Worm (Caenorhabditis elegans) whole organism, early embryonic: ENCODE data around the gene phy-2.

Source experiments
- B0310.2 ChIP-seq: sonication (generic microtip); optimal IDR thresholded peaks from 2 replicates; lab custom pipeline; 2016; ENCODE audit warnings: mild to moderate bottlenecking, missing genetic modification characterization, missing compliant biosample characterization
- F13C5.2 ChIP-seq: sonication (generic microtip); optimal IDR thresholded peaks from 2 replicates; lab custom pipeline; 2017; ENCODE audit warnings: mild to moderate bottlenecking, missing genetic modification characterization, inconsistent platforms, missing compliant biosample characterization
- aly-1 ChIP-seq: sonication (generic microtip); optimal IDR thresholded peaks from 2 replicates; lab custom pipeline; 2016; ENCODE audit warnings: missing genetic modification characterization, missing compliant biosample characterization
- ama-1 ChIP-seq: fragments of 150-350 bp; optimal IDR thresholded peaks from 2 replicates; lab custom pipeline; 2014
- ceh-13 ChIP-seq: fragments of 200-800 bp; sonication (Bioruptor generic); optimal IDR thresholded peaks from 2 replicates; lab custom pipeline; 2018; ENCODE audit warnings: mild to moderate bottlenecking, missing genetic modification characterization, missing compliant biosample characterization
- ceh-36 ChIP-seq: sonication (generic microtip); optimal IDR thresholded peaks from 2 replicates; lab custom pipeline; 2016; ENCODE audit warnings: missing genetic modification characterization, inconsistent platforms, missing compliant biosample characterization
- ets-7 ChIP-seq: sonication (generic microtip); optimal IDR thresholded peaks from 2 replicates; lab custom pipeline; 2016; ENCODE audit warnings: missing genotype, missing genetic modification characterization, missing compliant biosample characterization
- flt-1 ChIP-seq: fragments of 200-800 bp; sonication (Bioruptor generic); IDR thresholded peaks from 2 replicates; pipeline ENCODE4 v1.3.6; 2022; ENCODE audit warnings: missing genetic modification characterization, missing compliant biosample characterization
- hmbx-1 ChIP-seq: sonication (generic microtip); optimal IDR thresholded peaks from 2 replicates; lab custom pipeline; 2016; ENCODE audit warnings: mild to moderate bottlenecking, missing genetic modification characterization, missing compliant biosample characterization
- hmg-4 ChIP-seq: fragments of 200-800 bp; sonication (Bioruptor generic); optimal IDR thresholded peaks from 2 replicates; lab custom pipeline; 2018; ENCODE audit warnings: mild to moderate bottlenecking, missing genetic modification characterization, missing compliant biosample characterization
- hnd-1 ChIP-seq: sonication (generic microtip); optimal IDR thresholded peaks from 2 replicates; lab custom pipeline; 2016; ENCODE audit warnings: missing genetic modification characterization, missing compliant biosample characterization
- pes-1 ChIP-seq: fragments of 200-800 bp; sonication (Bioruptor generic); IDR thresholded peaks from 2 replicates; pipeline ENCODE4 v1.3.6; 2022; ENCODE audit warnings: missing genetic modification reagents, missing genetic modification characterization, missing compliant biosample characterization
- scrt-1 ChIP-seq: fragments of 200-800 bp; sonication (Bioruptor generic); IDR thresholded peaks from 2 replicates; pipeline ENCODE4 v1.3.6; 2022; ENCODE audit warnings: missing genetic modification characterization, missing compliant biosample characterization
- sea-1 ChIP-seq: fragments of 200-800 bp; sonication (Bioruptor generic); conservative IDR thresholded peaks from 2 replicates; pipeline ENCODE4 v1.3.6; 2022; ENCODE audit warnings: missing genetic modification characterization, missing compliant biosample characterization
- tbx-11 ChIP-seq: fragments of 200-800 bp; sonication (Bioruptor generic); IDR thresholded peaks from 2 replicates; pipeline ENCODE4 v1.3.6; 2022; ENCODE audit warnings: missing genetic modification characterization, missing compliant biosample characterization
- tbx-37 ChIP-seq: fragments of 200-800 bp; sonication (Bioruptor generic); conservative IDR thresholded peaks from 2 replicates; pipeline ENCODE4 v1.3.6; 2022; ENCODE audit warnings: missing genetic modification reagents, missing genetic modification characterization, missing compliant biosample characterization
- tra-4 ChIP-seq: sonication (generic microtip); optimal IDR thresholded peaks from 2 replicates; lab custom pipeline; 2017; ENCODE audit warnings: missing genetic modification characterization, missing compliant biosample characterization

Gene phy-2

DNA sequence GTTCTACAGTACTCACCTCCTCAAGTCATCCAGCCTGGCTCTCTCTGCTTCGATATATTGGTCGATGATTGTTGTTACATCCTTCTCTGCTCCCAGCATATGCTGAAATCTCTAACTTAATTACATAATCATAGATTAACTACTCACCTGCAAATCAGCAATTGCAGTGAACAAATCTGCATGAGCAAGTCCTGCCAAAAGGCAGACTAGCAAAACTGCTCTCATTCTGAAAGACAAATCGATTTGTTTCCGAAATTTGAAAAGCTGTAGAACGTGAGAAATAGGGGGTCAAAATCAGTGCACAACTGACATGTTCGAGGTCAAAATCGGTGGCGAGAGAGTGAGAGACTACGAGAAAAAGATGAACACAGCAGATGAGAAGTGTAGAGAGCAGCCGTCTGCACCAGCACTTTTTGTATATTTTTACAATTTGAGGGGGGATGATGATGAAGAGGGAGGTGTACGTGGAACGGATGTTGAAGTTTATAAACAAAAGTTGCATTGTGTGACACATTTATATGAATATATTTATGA lies at the start of gene phy-2:
Gene phy-2, minus strand, starts transcription at position 226 of the 534 bp plus-strand sequence.
- TF ChIP-seq pes-1 (no peak), hmg-4 (GFP tag; lab: Kevin White, UChicago) (peak; percentile 0)

DNA sequence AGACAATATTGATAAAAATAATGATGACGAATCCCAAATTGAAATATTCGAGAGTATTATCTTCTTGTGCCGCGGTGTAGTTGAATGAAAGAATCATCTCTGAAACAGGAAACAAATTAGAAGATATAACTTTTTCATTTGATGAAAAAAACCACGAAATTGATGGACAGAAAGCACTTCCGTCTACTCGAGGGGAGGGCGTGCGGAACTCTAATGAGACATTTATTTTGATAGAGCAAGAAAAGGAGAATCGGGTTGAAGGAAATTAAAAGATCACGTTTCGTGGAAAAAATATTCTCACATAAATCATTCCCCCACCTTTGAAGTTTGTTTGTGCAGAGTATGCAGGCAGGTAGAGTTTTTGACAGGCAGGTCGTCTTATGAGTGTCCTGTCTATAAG lies 45.6 kb upstream of the phy-2 start, which contains the start of gene sre-14:
Gene sre-14, minus strand, starts transcription at position 101 of the 400 bp plus-strand sequence.
- TF ChIP-seq hmg-4 (GFP tag; lab: Kevin White, UChicago) (no peak), hmbx-1 (tag; lab: Kevin White, UChicago) (no peak), ceh-36 (tag; lab: Kevin White, UChicago) (no peak)

DNA sequence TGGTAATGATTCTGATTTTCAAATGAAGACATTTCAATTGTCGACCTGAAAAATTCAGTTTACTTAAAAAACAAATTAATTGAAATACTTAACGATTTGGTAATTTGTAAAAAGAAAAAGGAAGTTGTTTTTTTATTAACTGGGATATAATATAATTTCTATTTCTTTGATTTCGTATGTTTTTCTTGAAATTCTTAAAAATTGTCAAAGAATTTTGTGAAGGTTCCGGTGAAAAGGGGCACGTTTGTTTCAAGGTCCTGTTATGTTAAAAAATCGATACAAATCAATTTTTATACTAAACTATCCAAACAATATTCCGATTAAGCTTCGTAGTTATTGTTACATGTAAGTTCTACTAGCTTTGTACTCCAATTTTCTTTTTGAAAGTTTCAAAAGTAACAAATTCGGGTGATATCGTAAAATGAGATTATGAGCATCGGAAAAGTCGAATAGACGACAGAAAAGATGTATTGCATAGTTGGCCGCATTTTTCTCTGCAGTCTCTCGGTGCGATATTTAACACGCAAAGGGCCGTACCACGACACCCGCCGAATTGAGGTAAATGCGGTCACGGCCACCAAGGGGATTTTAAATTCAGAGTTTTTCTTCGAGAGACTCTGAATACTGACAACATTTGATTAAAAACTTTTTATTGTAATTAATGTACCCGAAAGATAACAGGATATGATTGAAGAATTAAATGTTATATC lies 43.5 kb upstream of the phy-2 start, which contains the start of gene Y39C12A.9:
Gene Y39C12A.9, minus strand, starts transcription at position 51 of the 710 bp plus-strand sequence.
- TF ChIP-seq ceh-36 (tag; lab: Kevin White, UChicago) (no peak), pes-1 (no peak), tbx-11 (GFP tag; lab: Robert Waterston, UW) (no peak), tra-4 (tag; lab: Kevin White, UChicago) (no peak), B0310.2 (tag; lab: Kevin White, UChicago) (no peak), scrt-1 (GFP tag; lab: Robert Waterston, UW) (no peak), F13C5.2 (tag; lab: Kevin White, UChicago) (no peak), sea-1 (GFP tag; lab: Robert Waterston, UW) (no peak), ceh-13 (no peak), ets-7 (tag; lab: Kevin White, UChicago) (no peak), ama-1 (no peak), aly-1 (tag; lab: Kevin White, UChicago) (no peak), hnd-1 (tag; lab: Kevin White, UChicago) (no peak), hmg-4 (GFP tag; lab: Kevin White, UChicago) (no peak), hmbx-1 (tag; lab: Kevin White, UChicago) (no peak), tbx-37 (no peak)

DNA sequence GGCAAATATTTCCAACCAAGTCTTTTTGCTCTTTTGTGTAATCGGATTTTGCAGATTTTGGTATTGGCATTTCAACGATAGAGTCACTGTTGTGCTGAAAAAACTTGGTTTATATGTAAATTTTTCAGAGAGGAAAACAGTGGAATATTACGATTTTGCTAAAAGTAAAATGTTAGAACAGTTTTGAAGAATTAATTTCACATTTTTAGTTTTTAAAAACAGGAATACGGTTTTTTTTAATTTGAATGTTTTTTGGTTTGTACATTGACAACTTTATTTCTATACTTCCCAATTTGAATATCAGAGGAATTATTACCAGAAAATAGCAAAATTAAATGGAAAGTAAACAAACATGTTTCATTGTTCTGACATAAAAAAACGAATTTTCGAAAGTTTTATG lies 36.8 kb upstream of the phy-2 start, which contains the start of gene dnj-26:
Gene dnj-26, minus strand, starts transcription at position 101 of the 400 bp plus-strand sequence.
- TF ChIP-seq tbx-11 (GFP tag; lab: Robert Waterston, UW) (no peak), ceh-13 (no peak), ama-1 (no peak)

DNA sequence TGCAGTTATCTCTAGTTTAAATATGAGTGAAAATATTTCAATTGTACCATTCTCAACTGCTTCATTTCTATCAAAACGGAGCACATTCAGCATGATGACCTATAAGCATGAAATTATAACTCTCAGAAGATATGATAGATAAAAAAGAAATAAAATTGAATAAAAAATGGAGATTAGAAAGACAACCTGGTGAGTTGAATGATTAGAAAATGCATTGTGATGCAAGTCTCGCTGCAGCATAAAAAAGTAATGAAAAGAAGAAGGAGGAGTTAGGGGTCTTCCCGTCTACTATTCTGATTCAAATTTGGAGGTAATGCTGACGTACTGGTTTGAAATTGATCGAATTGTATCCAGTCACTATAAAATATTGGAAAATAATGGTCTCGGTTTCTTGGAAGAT lies 28.9 kb upstream of the phy-2 start, which contains the start of gene sre-15:
Gene sre-15, minus strand, starts transcription at position 101 of the 400 bp plus-strand sequence.
- TF ChIP-seq ceh-13 (no peak), flt-1 (GFP tag; lab: Robert Waterston, UW) (no peak), ets-7 (tag; lab: Kevin White, UChicago) (no peak), hmbx-1 (tag; lab: Kevin White, UChicago) (no peak), ama-1 (no peak), aly-1 (tag; lab: Kevin White, UChicago) (no peak), scrt-1 (GFP tag; lab: Robert Waterston, UW) (no peak), sea-1 (GFP tag; lab: Robert Waterston, UW) (no peak), pes-1 (no peak), hnd-1 (tag; lab: Kevin White, UChicago) (no peak), ceh-36 (tag; lab: Kevin White, UChicago) (no peak), hmg-4 (GFP tag; lab: Kevin White, UChicago) (no peak), B0310.2 (tag; lab: Kevin White, UChicago) (no peak)

DNA sequence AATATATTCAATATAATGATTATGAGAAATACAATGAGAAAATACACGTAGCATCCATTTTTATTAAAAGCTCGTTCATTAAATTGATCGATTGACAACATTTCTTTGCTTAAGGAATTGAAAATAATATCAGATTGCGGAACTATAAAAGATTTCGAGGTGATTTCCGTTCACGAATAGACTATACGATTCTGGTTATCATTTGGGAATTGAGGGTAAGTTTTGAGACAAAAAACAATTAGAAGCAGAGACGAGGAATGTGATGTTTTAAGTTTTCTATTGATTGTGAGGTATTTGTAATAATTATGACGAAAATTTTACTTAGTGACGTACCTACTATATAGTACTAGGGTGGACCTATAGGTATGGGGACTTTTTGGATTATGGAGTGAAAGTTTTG lies 23.1 kb upstream of the phy-2 start, which contains the start of gene sre-19:
Gene sre-19, minus strand, starts transcription at position 101 of the 400 bp plus-strand sequence.
- TF ChIP-seq hmbx-1 (tag; lab: Kevin White, UChicago) (no peak), tra-4 (tag; lab: Kevin White, UChicago) (no peak), F13C5.2 (tag; lab: Kevin White, UChicago) (no peak), B0310.2 (tag; lab: Kevin White, UChicago) (no peak), flt-1 (GFP tag; lab: Robert Waterston, UW) (no peak), sea-1 (GFP tag; lab: Robert Waterston, UW) (no peak), tbx-11 (GFP tag; lab: Robert Waterston, UW) (no peak), hmg-4 (GFP tag; lab: Kevin White, UChicago) (no peak), ceh-13 (no peak), scrt-1 (GFP tag; lab: Robert Waterston, UW) (no peak), aly-1 (tag; lab: Kevin White, UChicago) (no peak), ceh-36 (tag; lab: Kevin White, UChicago) (no peak), tbx-37 (no peak), hnd-1 (tag; lab: Kevin White, UChicago) (no peak)

- TF ChIP-seq F13C5.2 (tag; lab: Kevin White, UChicago) (no peak), pes-1 (no peak), ceh-36 (tag; lab: Kevin White, UChicago) (no peak), B0310.2 (tag; lab: Kevin White, UChicago) (no peak), tbx-37 (no peak), aly-1 (tag; lab: Kevin White, UChicago) (no peak), flt-1 (GFP tag; lab: Robert Waterston, UW) (no peak)
These were observed 20.2 kb upstream of the phy-2 start, which contains the start of gene sre-16 for ce11 chrIV:12236011-12236410. TSS of gene sre-16 (minus strand) at chrIV:12236111.
